Worm (Caenorhabditis elegans) whole organism, L3 larva: ENCODE data around the gene ZK105.11.

Experiments used
- ZK546.5 ChIP-seq: sonication (generic microtip); optimal IDR thresholded peaks from 2 replicates; lab custom pipeline; 2017; ENCODE audit warnings: missing biosample characterization, missing genetic modification characterization
- ama-1 ChIP-seq: fragments of 150-350 bp; optimal IDR thresholded peaks from 2 replicates; lab custom pipeline; 2018
- elt-1 ChIP-seq: fragments of 150-350 bp; optimal IDR thresholded peaks from 2 replicates; lab custom pipeline; 2014; ENCODE audit warnings: missing biosample characterization, missing genetic modification characterization
- skn-1 ChIP-seq: fragments of 150-350 bp; optimal IDR thresholded peaks from 2 replicates; lab custom pipeline; 2014; ENCODE audit warnings: missing biosample characterization, missing genetic modification characterization
- snpc-4 ChIP-seq: fragments of 150-350 bp; optimal IDR thresholded peaks from 2 replicates; lab custom pipeline; 2014; ENCODE audit warnings: missing biosample characterization, missing genetic modification characterization
- unc-39 ChIP-seq: sonication (generic microtip); optimal IDR thresholded peaks from 4 replicates; lab custom pipeline; 2017; ENCODE audit warnings: missing biosample characterization, missing genetic modification characterization

- TF ChIP-seq ZK546.5 (tag; lab: Kevin White, UChicago) (no peak), skn-1 (tag; lab: Kevin White, UChicago) (no peak), ama-1 (no peak), snpc-4 (tag; lab: Kevin White, UChicago) (no peak), elt-1 (tag; lab: Kevin White, UChicago) (no peak), unc-39 (tag; lab: Kevin White, UChicago) (no peak)
Measured at ce11 chrV:7713691-7714090, 5.3 kb upstream of the ZK105.11 start, which contains the start of gene ZK105.1.
